Fruit fly (Drosophila melanogaster): Measurements from ENCODE around the gene Gal.
A peak's percentile ranks its signal among the peaks of the same experiment; 100 is the strongest.

Gal gene

DNA sequence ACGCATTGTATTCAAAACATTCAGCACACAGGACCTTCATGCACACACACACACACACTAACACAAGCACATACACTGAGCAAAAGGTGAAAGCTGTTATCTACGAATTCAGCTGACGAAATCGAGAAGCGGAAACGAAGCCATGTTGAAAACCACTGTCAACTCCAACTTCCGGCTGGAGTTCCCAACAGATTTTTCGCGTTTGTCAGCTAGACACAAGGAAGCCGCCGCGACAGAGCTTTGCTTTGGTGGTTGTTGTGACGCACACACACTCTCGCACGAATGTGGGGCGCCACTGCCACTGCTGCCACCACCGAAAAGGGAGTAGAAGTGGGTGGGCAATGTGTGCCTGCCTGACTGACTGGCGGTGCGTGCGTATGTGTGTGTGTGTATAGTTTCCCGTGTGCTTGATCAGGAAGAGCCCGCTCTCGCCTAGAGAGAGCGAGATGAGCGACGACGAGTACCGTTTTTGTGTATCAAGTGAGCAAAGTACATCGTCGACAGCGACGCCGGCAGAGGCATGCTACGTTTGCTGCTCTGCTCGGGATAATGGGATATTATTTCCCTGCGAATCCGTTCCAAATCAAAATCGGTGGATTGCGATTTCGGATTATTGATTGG is 8.9 kb downstream of the Gal start:
- no peak for TF ChIP-seq CG7045 (GFP tag; optimal IDR thresholded peaks at IDR 0.05)
- no peak for TF ChIP-seq bab1 (GFP tag; optimal IDR thresholded peaks at IDR 0.05)
- TF ChIP-seq CG14711 (tag; optimal IDR thresholded peaks at IDR 0.05): no peak
- TF ChIP-seq Hr96 (GFP tag; optimal IDR thresholded peaks at IDR 0.05): no peak
- no peak for TF ChIP-seq Crg-1 (GFP tag; optimal IDR thresholded peaks at IDR 0.05)
- no peak for TF ChIP-seq CG1620 (GFP tag; optimal IDR thresholded peaks at IDR 0.05)
- TF ChIP-seq pad (GFP tag; optimal IDR thresholded peaks at IDR 0.05): no peak
- no peak for TF ChIP-seq kay (GFP tag; ENCODE audit: borderline replicate concordance)
- TF ChIP-seq Clk (GFP tag; optimal IDR thresholded peaks at IDR 0.05): no peak
- TF ChIP-seq CG7101 (tag; optimal IDR thresholded peaks at IDR 0.05): no peak
- TF ChIP-seq CG11617 (GFP tag; optimal IDR thresholded peaks at IDR 0.05): no peak
- no peak for TF ChIP-seq Mnt (GFP tag; optimal IDR thresholded peaks at IDR 0.05)
- TF ChIP-seq CG33017 (tag; optimal IDR thresholded peaks at IDR 0.05): no peak
- no peak for TF ChIP-seq CG12768 (GFP tag; optimal IDR thresholded peaks at IDR 0.05)

DNA sequence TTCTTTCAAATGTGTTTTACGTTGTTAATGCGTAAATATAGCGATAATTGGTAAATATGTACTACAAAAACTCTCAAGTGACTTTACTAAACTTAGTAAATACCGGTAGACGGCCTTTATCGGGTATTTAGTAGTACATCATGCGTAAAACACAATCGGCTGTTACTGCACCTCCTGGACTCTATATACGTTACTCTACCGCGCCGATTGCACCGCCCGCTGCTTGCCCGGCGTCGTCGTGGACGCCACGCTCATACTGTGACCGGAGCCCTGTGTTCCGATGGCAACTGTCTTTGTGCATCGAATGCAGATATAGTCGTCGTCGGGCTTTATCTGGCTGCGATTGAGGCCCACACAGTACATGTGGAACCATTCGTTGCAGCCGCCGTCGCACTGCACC is 16.2 kb downstream of the Gal start:
- TF ChIP-seq CG5204 (GFP tag; optimal IDR thresholded peaks at IDR 0.05) (no peak), CG33017 (tag; optimal IDR thresholded peaks at IDR 0.05) (no peak), cic (GFP tag; optimal IDR thresholded peaks at IDR 0.05) (peak; percentile 35), Hr96 (GFP tag; optimal IDR thresholded peaks at IDR 0.05) (no peak), cnc (optimal IDR thresholded peaks at IDR 0.05) (no peak), CG7101 (tag; optimal IDR thresholded peaks at IDR 0.05) (no peak)

dm6 chr2L:5988115-5989092 is 18.2 kb downstream of the Gal start:
- no peak for TF ChIP-seq CG12768 (GFP tag; optimal IDR thresholded peaks at IDR 0.05)

- no peak for TF ChIP-seq CG11617 (GFP tag; optimal IDR thresholded peaks at IDR 0.05)
- TF ChIP-seq ovo (GFP tag; optimal IDR thresholded peaks at IDR 0.05): no peak
- TF ChIP-seq bab1 (GFP tag; optimal IDR thresholded peaks at IDR 0.05): peak; percentile 25
- no peak for TF ChIP-seq cnc (optimal IDR thresholded peaks at IDR 0.05)
- TF ChIP-seq Mnt (GFP tag; optimal IDR thresholded peaks at IDR 0.05): no peak
- TF ChIP-seq kay (GFP tag; ENCODE audit: borderline replicate concordance): no peak
- peak; percentile 18 for TF ChIP-seq CG12768 (GFP tag; optimal IDR thresholded peaks at IDR 0.05)
- TF ChIP-seq CG7045 (GFP tag; optimal IDR thresholded peaks at IDR 0.05): no peak
- no peak for TF ChIP-seq Crg-1 (GFP tag; optimal IDR thresholded peaks at IDR 0.05)
- TF ChIP-seq Hr96 (GFP tag; optimal IDR thresholded peaks at IDR 0.05): no peak
- TF ChIP-seq toe (GFP tag; optimal IDR thresholded peaks at IDR 0.05): no peak
- TF ChIP-seq cic (GFP tag; optimal IDR thresholded peaks at IDR 0.05): peak; percentile 86
- no peak for TF ChIP-seq pad (GFP tag; optimal IDR thresholded peaks at IDR 0.05)
- no peak for TF ChIP-seq CG5204 (GFP tag; optimal IDR thresholded peaks at IDR 0.05)
- TF ChIP-seq tj (GFP tag; optimal IDR thresholded peaks at IDR 0.05): no peak
- no peak for TF ChIP-seq CG1620 (GFP tag; optimal IDR thresholded peaks at IDR 0.05)
These were observed 19.7 kb downstream of the Gal start for dm6 chr2L:5986940-5987339.

dm6 chr2L:5986094-5986493 is 20.5 kb downstream of the Gal start, which contains the start of gene ifc:
Gene ifc, plus strand, starts transcription at chr2L:5986348.
- TF ChIP-seq toe (GFP tag; optimal IDR thresholded peaks at IDR 0.05) (no peak), Clk (GFP tag; optimal IDR thresholded peaks at IDR 0.05) (peak; percentile 35), CG11617 (GFP tag; optimal IDR thresholded peaks at IDR 0.05) (peak; percentile 26), CG7045 (GFP tag; optimal IDR thresholded peaks at IDR 0.05) (no peak), CG12768 (GFP tag; optimal IDR thresholded peaks at IDR 0.05) (peak; percentile 3), tj (GFP tag; optimal IDR thresholded peaks at IDR 0.05) (peak; percentile 20), bab1 (GFP tag; optimal IDR thresholded peaks at IDR 0.05) (peak; percentile 61), kay (GFP tag; ENCODE audit: borderline replicate concordance) (no peak), Hr96 (GFP tag; optimal IDR thresholded peaks at IDR 0.05) (peak; percentile 36), Crg-1 (GFP tag; optimal IDR thresholded peaks at IDR 0.05) (no peak), cic (GFP tag; optimal IDR thresholded peaks at IDR 0.05) (peak; percentile 17), CG1620 (GFP tag; optimal IDR thresholded peaks at IDR 0.05) (peak; percentile 57), Mnt (GFP tag; optimal IDR thresholded peaks at IDR 0.05) (peak; percentile 45), CG5204 (GFP tag; optimal IDR thresholded peaks at IDR 0.05) (no peak), CG14711 (tag; optimal IDR thresholded peaks at IDR 0.05) (peak; percentile 24), pad (GFP tag; optimal IDR thresholded peaks at IDR 0.05) (no peak), CG7101 (tag; optimal IDR thresholded peaks at IDR 0.05) (peak; percentile 50), cnc (optimal IDR thresholded peaks at IDR 0.05) (no peak), CG33017 (tag; optimal IDR thresholded peaks at IDR 0.05) (no peak), ovo (GFP tag; optimal IDR thresholded peaks at IDR 0.05) (no peak)

DNA sequence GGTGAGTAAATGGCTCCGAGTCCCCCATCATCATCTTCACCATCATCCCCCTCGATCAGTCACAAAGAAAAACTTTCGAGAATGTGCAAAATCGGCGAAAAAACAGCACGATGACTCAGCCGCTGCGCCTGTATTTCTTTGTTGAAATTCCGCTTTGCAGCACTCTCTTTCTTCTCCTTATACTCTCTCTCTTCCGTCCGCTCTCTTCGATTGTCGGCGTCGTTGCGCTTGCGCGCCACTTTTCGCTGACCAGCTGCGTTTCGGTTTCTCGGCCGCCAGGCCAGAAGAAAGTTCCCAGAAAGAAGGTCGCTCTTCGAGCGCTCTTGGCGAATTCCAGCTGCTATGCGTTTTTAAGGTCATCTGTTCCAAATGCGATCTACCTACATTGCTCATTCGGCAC is 23.4 kb downstream of the Gal start:
- TF ChIP-seq CG11617 (GFP tag; optimal IDR thresholded peaks at IDR 0.05): no peak
- TF ChIP-seq tj (GFP tag; optimal IDR thresholded peaks at IDR 0.05): peak; percentile 87
